Worm (Caenorhabditis elegans) whole organism, L2 larva: ENCODE data around the gene lmtr-3.

Source experiments
- C34F6.9 ChIP-seq: fragments of 150-350 bp; optimal IDR thresholded peaks from 2 replicates; lab custom pipeline; 2014; ENCODE audit warnings: missing biosample characterization, missing genetic modification characterization
- F13H6.1 ChIP-seq: sonication (generic microtip); optimal IDR thresholded peaks from 2 replicates; lab custom pipeline; 2016; ENCODE audit warnings: missing genetic modification characterization, missing compliant biosample characterization
- ama-1 ChIP-seq: fragments of 150-350 bp; optimal IDR thresholded peaks from 2 replicates; lab custom pipeline; 2018; ENCODE audit warnings: inconsistent platforms
- blmp-1 ChIP-seq: sonication (generic microtip); optimal IDR thresholded peaks from 2 replicates; lab custom pipeline; 2017; ENCODE audit warnings: missing genetic modification characterization, mild to moderate bottlenecking, missing compliant biosample characterization, antibody characterized with exemption, moderate library complexity; ENCODE audit not compliant: insufficient read depth
- ceh-16 ChIP-seq: fragments of 150-350 bp; optimal IDR thresholded peaks from 2 replicates; lab custom pipeline; 2014; ENCODE audit warnings: missing biosample characterization, missing genetic modification characterization
- crh-2 ChIP-seq: sonication (generic microtip); optimal IDR thresholded peaks from 2 replicates; lab custom pipeline; 2017; ENCODE audit warnings: missing biosample characterization, missing genetic modification characterization
- dmd-4 ChIP-seq: sonication (generic microtip); optimal IDR thresholded peaks from 2 replicates; lab custom pipeline; 2017; ENCODE audit warnings: missing biosample characterization, missing genetic modification characterization
- egl-27 ChIP-seq: sonication (generic microtip); optimal IDR thresholded peaks from 3 replicates; lab custom pipeline; 2017; ENCODE audit warnings: missing biosample characterization, missing genetic modification reagents, missing genetic modification characterization
- elt-3 ChIP-seq: sonication (generic microtip); optimal IDR thresholded peaks from 2 replicates; lab custom pipeline; 2017; ENCODE audit warnings: missing biosample characterization, missing genetic modification characterization
- fos-1 ChIP-seq: fragments of 150-350 bp; optimal IDR thresholded peaks from 2 replicates; lab custom pipeline; 2014; ENCODE audit warnings: missing biosample characterization, missing genetic modification characterization
- gmeb-1 ChIP-seq: fragments of 150-350 bp; optimal IDR thresholded peaks from 2 replicates; lab custom pipeline; 2014; ENCODE audit warnings: missing biosample characterization, missing genetic modification characterization
- lin-11 ChIP-seq: fragments of 150-350 bp; sonication (generic microtip); optimal IDR thresholded peaks from 2 replicates; lab custom pipeline; 2014; ENCODE audit warnings: missing biosample characterization, missing genetic modification characterization, inconsistent platforms, mixed read lengths
- lin-13 ChIP-seq: fragments of 150-350 bp; optimal IDR thresholded peaks from 2 replicates; lab custom pipeline; 2014; ENCODE audit warnings: missing biosample characterization, missing genetic modification reagents, missing genetic modification characterization
- lin-39 ChIP-seq: fragments of 150-350 bp; optimal IDR thresholded peaks from 2 replicates; lab custom pipeline; 2014; ENCODE audit warnings: missing biosample characterization, missing genetic modification reagents, missing genetic modification characterization
- lsy-2 ChIP-seq, 2 experiments: fragments of 150-350 bp in 1 of 2; sonication (generic microtip) in 1 of 2; optimal IDR thresholded peaks; 2 replicates each; lab custom pipeline; 2014 to 2017; ENCODE audit warnings: missing biosample characterization in 2 of 2, missing genetic modification characterization in 2 of 2
- mab-5 ChIP-seq: fragments of 150-350 bp; optimal IDR thresholded peaks from 2 replicates; lab custom pipeline; 2014; ENCODE audit warnings: missing biosample characterization, missing genetic modification characterization
- mbf-1 ChIP-seq: sonication (generic microtip); optimal IDR thresholded peaks from 2 replicates; lab custom pipeline; 2017; ENCODE audit warnings: missing biosample characterization, missing genetic modification characterization
- nhr-10 ChIP-seq: sonication (generic microtip); optimal IDR thresholded peaks from 2 replicates; lab custom pipeline; 2017; ENCODE audit warnings: missing biosample characterization, missing genetic modification characterization
- nhr-11 ChIP-seq: fragments of 150-350 bp; optimal IDR thresholded peaks from 2 replicates; lab custom pipeline; 2014; ENCODE audit warnings: missing biosample characterization, missing genetic modification characterization
- nhr-129 ChIP-seq: fragments of 150-350 bp; optimal IDR thresholded peaks from 2 replicates; lab custom pipeline; 2014; ENCODE audit warnings: missing biosample characterization, missing genetic modification characterization
- nhr-21 ChIP-seq: fragments of 150-350 bp; optimal IDR thresholded peaks from 2 replicates; lab custom pipeline; 2014; ENCODE audit warnings: missing biosample characterization, missing genetic modification characterization
- nhr-23 ChIP-seq: fragments of 150-350 bp; optimal IDR thresholded peaks from 2 replicates; lab custom pipeline; 2014; ENCODE audit warnings: missing biosample characterization, missing genetic modification reagents, missing genetic modification characterization
- nhr-237 ChIP-seq: fragments of 150-350 bp; optimal IDR thresholded peaks from 2 replicates; lab custom pipeline; 2014; ENCODE audit warnings: missing biosample characterization, missing genetic modification characterization
- nhr-25 ChIP-seq: fragments of 150-350 bp; sonication (generic microtip); optimal IDR thresholded peaks from 3 replicates; lab custom pipeline; 2014; ENCODE audit warnings: missing biosample characterization, missing genetic modification characterization
- nhr-6 ChIP-seq: fragments of 150-350 bp; optimal IDR thresholded peaks from 2 replicates; lab custom pipeline; 2014; ENCODE audit warnings: missing biosample characterization, missing genetic modification characterization
- sem-4 ChIP-seq: fragments of 150-350 bp; optimal IDR thresholded peaks from 2 replicates; lab custom pipeline; 2014; ENCODE audit warnings: missing biosample characterization, missing genetic modification reagents, missing genetic modification characterization
- sma-3 ChIP-seq: sonication (generic microtip); optimal IDR thresholded peaks from 2 replicates; lab custom pipeline; 2016; ENCODE audit warnings: missing genetic modification reagents, missing genetic modification characterization, missing compliant biosample characterization
- sma-9 ChIP-seq, 2 experiments: fragments of 150-350 bp in 1 of 2; sonication (generic microtip) in 1 of 2; optimal IDR thresholded peaks; 2 replicates each; lab custom pipeline; 2014 to 2016; ENCODE audit warnings: missing genetic modification characterization in 2 of 2, mild to moderate bottlenecking in 1 of 2, missing biosample characterization in 1 of 2, missing compliant biosample characterization in 1 of 2, missing genetic modification reagents in 1 of 2, moderate library complexity in 1 of 2
- snpc-4 ChIP-seq: fragments of 150-350 bp; optimal IDR thresholded peaks from 2 replicates; lab custom pipeline; 2014; ENCODE audit warnings: missing biosample characterization, missing genetic modification characterization
- unc-55 ChIP-seq: fragments of 150-350 bp; sonication (generic microtip); optimal IDR thresholded peaks from 3 replicates; lab custom pipeline; 2014; ENCODE audit warnings: missing biosample characterization, missing genetic modification reagents, missing genetic modification characterization
- unc-62 ChIP-seq: fragments of 150-350 bp; optimal IDR thresholded peaks from 2 replicates; lab custom pipeline; 2014; ENCODE audit warnings: missing biosample characterization, missing genetic modification reagents, missing genetic modification characterization
- zag-1 ChIP-seq: fragments of 150-350 bp; optimal IDR thresholded peaks from 2 replicates; lab custom pipeline; 2014; ENCODE audit warnings: missing biosample characterization, missing genetic modification characterization
- ztf-1 ChIP-seq: fragments of 200-800 bp; sonication (Bioruptor generic); conservative IDR thresholded peaks from 2 replicates; pipeline ENCODE4 v1.3.6; 2022; ENCODE audit warnings: missing genetic modification characterization, missing compliant biosample characterization
- ztf-4 ChIP-seq: fragments of 150-350 bp; optimal IDR thresholded peaks from 2 replicates; lab custom pipeline; 2014; ENCODE audit warnings: missing biosample characterization, missing genetic modification characterization

Gene lmtr-3

DNA sequence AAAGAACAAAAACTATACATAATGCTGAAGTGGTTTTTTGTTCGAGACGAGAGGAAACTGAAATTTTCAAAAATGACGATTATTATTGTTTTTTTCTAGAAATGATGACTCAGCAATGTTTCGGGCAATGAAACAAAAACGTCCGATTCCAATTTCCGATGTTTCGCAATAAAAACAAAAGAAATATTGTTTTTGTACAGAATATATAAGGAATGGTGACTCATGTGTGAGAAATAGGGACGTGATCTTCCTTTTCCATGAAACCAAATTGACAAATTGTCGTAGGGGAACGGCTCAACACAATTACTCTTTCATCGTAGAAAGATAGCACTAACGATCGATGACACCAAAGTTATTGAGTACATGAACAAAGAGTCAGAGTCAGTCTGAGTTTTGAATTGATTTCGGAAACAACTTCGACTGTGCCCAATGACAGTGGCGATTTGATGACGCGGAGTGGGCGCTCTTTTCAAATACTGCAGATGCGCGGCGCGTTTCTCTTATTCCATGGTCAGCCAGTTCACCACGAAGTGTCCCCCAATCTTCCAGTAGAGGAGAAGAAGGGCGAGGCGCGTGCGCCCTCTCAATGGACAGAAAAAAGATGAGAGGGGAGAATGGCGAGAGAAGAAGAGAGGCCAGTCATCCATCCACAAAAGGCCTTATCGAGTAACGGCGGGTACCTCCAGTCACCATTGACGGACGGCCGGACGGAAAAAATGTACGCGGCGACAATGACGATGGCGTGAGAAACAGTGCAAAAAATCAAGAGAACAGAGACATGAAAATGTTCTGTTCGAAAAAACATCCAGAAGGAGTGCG, 48.6 kb upstream of the lmtr-3 start (continued):
- TF ChIP-seq nhr-10 (tag; lab: Kevin White, UChicago) = no peak

- TF ChIP-seq sem-4 (tag; lab: Kevin White, UChicago) = peak; percentile 41
- no peak for TF ChIP-seq nhr-21 (tag; lab: Kevin White, UChicago)
- TF ChIP-seq mbf-1 (tag; lab: Kevin White, UChicago) = no peak
- no peak for TF ChIP-seq nhr-10 (tag; lab: Kevin White, UChicago)
- no peak for TF ChIP-seq gmeb-1
- peak; percentile 15 for TF ChIP-seq sma-3 (GFP tag; lab: Kevin White, UChicago)
- no peak for TF ChIP-seq fos-1 (tag; lab: Kevin White, UChicago)
These were observed 48.0 kb upstream of the lmtr-3 start for ce11 chrV:11076028-11076402.

ce11 chrV:11076403-11076802, 47.6 kb upstream of the lmtr-3 start:
- peak; percentile 31 for TF ChIP-seq crh-2
- peak; percentile 38 for TF ChIP-seq unc-62
- peak; percentile 79 for TF ChIP-seq ama-1 (lab: Kevin White, UChicago)
- TF ChIP-seq fos-1 (tag; lab: Kevin White, UChicago) = peak; percentile 46
- TF ChIP-seq lin-39 (tag; lab: Kevin White, UChicago) = no peak
- TF ChIP-seq C34F6.9 (tag; lab: Kevin White, UChicago) = peak; percentile 14
- TF ChIP-seq lsy-2 (tag; optimal IDR thresholded peaks at IDR 0.05; lab: Kevin White, UChicago) = peak in 1 of 2 experiments; percentile 40
- peak; percentile 43 for TF ChIP-seq nhr-129 (tag; lab: Kevin White, UChicago)
- TF ChIP-seq lin-13 (GFP tag; lab: Kevin White, UChicago) = peak; percentile 32
- TF ChIP-seq nhr-10 (tag; lab: Kevin White, UChicago) = no peak
- no peak for TF ChIP-seq nhr-6 (tag; lab: Kevin White, UChicago)
- no peak for TF ChIP-seq gmeb-1
- peak; percentile 77 for TF ChIP-seq ztf-4 (tag; lab: Kevin White, UChicago)
- peak; percentile 25 for TF ChIP-seq sma-9 (GFP tag; optimal IDR thresholded peaks at IDR 0.05; lab: Kevin White, UChicago)
- TF ChIP-seq sma-9 (tag; optimal IDR thresholded peaks at IDR 0.05; lab: Kevin White, UChicago) = no peak
- TF ChIP-seq, all 48 proteins: peak for 10

DNA sequence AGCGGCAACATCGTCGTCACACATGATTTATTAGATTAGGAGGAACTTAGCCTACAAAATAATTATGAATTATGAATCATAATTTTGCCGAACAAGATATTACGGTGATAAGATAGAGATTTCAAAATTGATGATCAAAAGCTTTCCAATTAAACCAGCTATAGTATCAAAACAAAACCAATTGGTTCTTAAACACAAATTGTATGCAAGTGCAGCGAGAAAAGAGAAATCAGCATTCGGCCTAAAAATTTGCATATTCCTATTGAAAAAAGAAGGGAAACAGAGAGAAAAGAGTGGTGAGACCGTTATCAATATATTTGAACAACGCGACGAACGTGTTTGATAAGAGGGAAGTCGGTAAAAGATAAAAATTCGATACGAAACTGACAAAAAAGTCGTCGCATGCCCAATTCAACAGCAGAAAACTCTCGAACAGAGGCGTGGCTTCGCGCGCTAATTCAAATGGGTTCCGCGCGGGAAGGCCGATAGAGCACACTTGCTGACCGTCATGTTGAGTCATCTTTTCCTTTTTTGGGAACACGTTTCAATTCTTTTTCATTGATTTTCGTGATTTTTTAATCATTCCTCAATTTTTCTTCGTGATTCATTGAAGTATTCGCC, 45.8 kb upstream of the lmtr-3 start, which contains the start of gene act-2:
TSS of gene act-2 (minus strand) at position 51 of the 621 bp plus-strand sequence.
- peak; percentile 76 for TF ChIP-seq nhr-129 (tag; lab: Kevin White, UChicago)
- TF ChIP-seq ztf-4 (tag; lab: Kevin White, UChicago) = peak; percentile 50
- TF ChIP-seq egl-27 (tag; lab: Kevin White, UChicago) = no peak
- TF ChIP-seq snpc-4 (tag; lab: Kevin White, UChicago) = peak; percentile 55
- TF ChIP-seq ztf-1 = no peak
- TF ChIP-seq lin-13 (GFP tag; lab: Kevin White, UChicago) = peak; percentile 74
- peak; percentile 87 for TF ChIP-seq sma-3 (GFP tag; lab: Kevin White, UChicago)
- TF ChIP-seq blmp-1 (tag; lab: Kevin White, UChicago) = peak; percentile 57
- TF ChIP-seq mab-5 (tag; lab: Kevin White, UChicago) = peak; percentile 21
- peak; percentile 86 for TF ChIP-seq crh-2
- TF ChIP-seq lin-11 = peak; percentile 76
- TF ChIP-seq nhr-23 (tag; lab: Kevin White, UChicago) = no peak
- peak; percentile 40 for TF ChIP-seq ama-1 (lab: Kevin White, UChicago)
- peak; percentile 44 for TF ChIP-seq F13H6.1
- TF ChIP-seq nhr-6 (tag; lab: Kevin White, UChicago) = no peak
- TF ChIP-seq sem-4 (tag; lab: Kevin White, UChicago) = peak; percentile 80
- TF ChIP-seq lsy-2 (tag; optimal IDR thresholded peaks at IDR 0.05; lab: Kevin White, UChicago) = peak in 1 of 2 experiments; percentile 75
- TF ChIP-seq zag-1 (tag; lab: Kevin White, UChicago) = peak; percentile 15
- peak; percentile 97 for TF ChIP-seq fos-1 (tag; lab: Kevin White, UChicago)
- TF ChIP-seq nhr-237 (tag; lab: Kevin White, UChicago) = no peak
- TF ChIP-seq ceh-16 (tag; lab: Kevin White, UChicago) = peak; percentile 64
- peak; percentile 88 for TF ChIP-seq C34F6.9 (tag; lab: Kevin White, UChicago)
- TF ChIP-seq gmeb-1 = peak; percentile 69
- TF ChIP-seq nhr-21 (tag; lab: Kevin White, UChicago) = peak; percentile 20
- TF ChIP-seq sma-9 (GFP tag; optimal IDR thresholded peaks at IDR 0.05; lab: Kevin White, UChicago) = peak; percentile 8
- TF ChIP-seq sma-9 (tag; optimal IDR thresholded peaks at IDR 0.05; lab: Kevin White, UChicago) = no peak
- TF ChIP-seq nhr-11 (tag; lab: Kevin White, UChicago) = no peak
- TF ChIP-seq elt-3 (tag; lab: Kevin White, UChicago) = no peak
- TF ChIP-seq dmd-4 = no peak
- TF ChIP-seq nhr-25 (tag; lab: Kevin White, UChicago) = peak; percentile 84
- peak; percentile 86 for TF ChIP-seq unc-55 (GFP tag; lab: Kevin White, UChicago)
